Worm (Caenorhabditis elegans): ENCODE results near the gene srw-130.

srw-130 gene

DNA sequence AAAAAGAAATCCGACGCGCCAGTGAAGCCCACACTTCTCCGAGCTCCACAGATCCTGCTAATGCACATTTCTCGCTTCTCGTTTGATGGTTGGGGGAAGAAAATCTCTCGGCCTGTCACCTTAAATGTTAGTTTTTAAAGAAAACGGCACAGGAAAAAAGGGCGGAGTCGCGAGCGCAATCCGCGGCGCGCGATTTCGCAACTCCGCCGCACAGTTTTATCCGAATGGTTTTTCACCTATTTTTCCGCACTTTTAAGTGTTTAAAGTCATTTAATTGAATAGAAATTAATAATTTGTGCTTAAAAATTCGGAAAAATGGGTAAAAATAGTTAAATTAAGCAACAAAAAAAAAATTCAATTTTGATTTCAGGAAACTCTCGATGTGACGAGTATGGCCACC is 38.9 kb upstream of the srw-130 start:
- TF ChIP-seq hlh-15 (tag; optimal IDR thresholded peaks at IDR 0.05) (peak; percentile 31), fkh-6 (tag; optimal IDR thresholded peaks at IDR 0.05) (peak; percentile 33), ttx-3 (tag; optimal IDR thresholded peaks at IDR 0.05) (peak; percentile 64), mec-3 (tag; optimal IDR thresholded peaks at IDR 0.05; ENCODE audit: borderline replicate concordance) (peak; percentile 13), hlh-6 (tag; optimal IDR thresholded peaks at IDR 0.05) (no peak), eyg-1 (tag; optimal IDR thresholded peaks at IDR 0.05) (no peak), pqm-1 (tag; optimal IDR thresholded peaks at IDR 0.05) (no peak), sox-2 (GFP tag; IDR thresholded peaks at IDR 0.05) (no peak; the same call in 1 of the 2 replicates), unc-86 (tag; optimal IDR thresholded peaks at IDR 0.05) (peak; percentile 11), F13H6.1 (tag; optimal IDR thresholded peaks at IDR 0.05) (peak; percentile 46), Y22D7AL.16 (tag; optimal IDR thresholded peaks at IDR 0.05) (no peak), pha-2 (tag; optimal IDR thresholded peaks at IDR 0.05) (peak; percentile 80), tbx-7 (tag; optimal IDR thresholded peaks at IDR 0.05) (no peak), hlh-13 (GFP tag; optimal IDR thresholded peaks at IDR 0.05) (no peak), K02D7.2 (tag; optimal IDR thresholded peaks at IDR 0.05) (peak; percentile 18), hlh-30 (tag; optimal IDR thresholded peaks at IDR 0.05; ENCODE audit: insufficient read depth) (no peak), pha-4 (tag; optimal IDR thresholded peaks at IDR 0.05) (no peak), ceh-34 (tag; optimal IDR thresholded peaks at IDR 0.05) (peak; percentile 74), hlh-8 (tag; optimal IDR thresholded peaks at IDR 0.05) (no peak), fkh-10 (GFP tag; optimal IDR thresholded peaks at IDR 0.05) (no peak), C38D4.7 (GFP tag; optimal IDR thresholded peaks at IDR 0.05) (peak; percentile 54), pros-1 (tag; optimal IDR thresholded peaks at IDR 0.05) (no peak), ceh-18 (tag; optimal IDR thresholded peaks at IDR 0.05) (peak; percentile 19), che-1 (tag; optimal IDR thresholded peaks at IDR 0.05) (peak; percentile 70), ets-4 (tag; optimal IDR thresholded peaks at IDR 0.05) (no peak), ceh-45 (GFP tag; IDR thresholded peaks at IDR 0.05) (no peak), ahr-1 (tag; optimal IDR thresholded peaks at IDR 0.05) (no peak), tbx-2 (tag; optimal IDR thresholded peaks at IDR 0.05) (peak; percentile 74), pat-9 (tag; optimal IDR thresholded peaks at IDR 0.05) (peak; percentile 31), ceh-14 (tag; optimal IDR thresholded peaks at IDR 0.05) (peak; percentile 9), madf-2 (tag; optimal IDR thresholded peaks at IDR 0.05) (no peak), nfya-1 (tag; optimal IDR thresholded peaks at IDR 0.05) (peak; percentile 24), fax-1 (tag; optimal IDR thresholded peaks at IDR 0.05) (peak; percentile 20), pax-1 (tag; optimal IDR thresholded peaks at IDR 0.05) (no peak), npax-4 (tag; optimal IDR thresholded peaks at IDR 0.05) (peak; percentile 27), unc-3 (GFP tag; conservative IDR thresholded peaks at IDR 0.05) (0 out of 2 replicates have a peak, but pooled peaks have one; percentile 38), unc-3 (tag; optimal IDR thresholded peaks at IDR 0.05) (peak; percentile 55), ceh-22 (tag; optimal IDR thresholded peaks at IDR 0.05) (no peak), ceh-19 (GFP tag; optimal IDR thresholded peaks at IDR 0.05) (peak; percentile 49), ref-2 (tag; optimal IDR thresholded peaks at IDR 0.05) (no peak), sdc-2 (tag; optimal IDR thresholded peaks at IDR 0.05) (peak; percentile 19), ama-1 (optimal IDR thresholded peaks at IDR 0.05) (no peak), ceh-2 (tag; optimal IDR thresholded peaks at IDR 0.05) (peak; percentile 39), ceh-30 (tag; optimal IDR thresholded peaks at IDR 0.05) (no peak), unc-42 (tag; optimal IDR thresholded peaks at IDR 0.05) (no peak), lin-11 (tag; optimal IDR thresholded peaks at IDR 0.05) (peak; percentile 50), syd-9 (tag; optimal IDR thresholded peaks at IDR 0.05) (no peak), rnt-1 (tag; optimal IDR thresholded peaks at IDR 0.05) (no peak), unc-55 (GFP tag; optimal IDR thresholded peaks at IDR 0.05) (no peak), ceh-9 (tag; optimal IDR thresholded peaks at IDR 0.05) (no peak), ceh-24 (tag; optimal IDR thresholded peaks at IDR 0.05) (peak; percentile 0), ceh-6 (GFP tag; optimal IDR thresholded peaks at IDR 0.05) (peak; percentile 39), nhr-11 (tag; optimal IDR thresholded peaks at IDR 0.05) (no peak), K09A11.1 (tag; optimal IDR thresholded peaks at IDR 0.05; ENCODE audit: insufficient read depth) (peak; percentile 54)
